Fruit fly (Drosophila melanogaster): ENCODE data around the gene CAH2.

dm6 chr3L:12149024-12149423 is 28.4 kb upstream of the CAH2 start, which contains the start of gene CG32099:
- TF ChIP-seq gem (tag; optimal IDR thresholded peaks at IDR 0.05) = no peak
- TF ChIP-seq Opbp (GFP tag; IDR thresholded peaks at IDR 0.05; ENCODE audit: partially characterized antibody) = no peak
- no peak for TF ChIP-seq Rfx (GFP tag; IDR thresholded peaks at IDR 0.05)
- no peak for TF ChIP-seq pnt (GFP tag; optimal IDR thresholded peaks at IDR 0.05)
- no peak for TF ChIP-seq Jarid2 (GFP tag; optimal IDR thresholded peaks at IDR 0.05)
- no peak for TF ChIP-seq CG16815 (GFP tag; optimal IDR thresholded peaks at IDR 0.05)
- no peak for TF ChIP-seq Dad (GFP tag; optimal IDR thresholded peaks at IDR 0.05)
- no peak for TF ChIP-seq CG10431 (GFP tag; optimal IDR thresholded peaks at IDR 0.05)
- no peak for TF ChIP-seq Optix (GFP tag; IDR thresholded peaks at IDR 0.05)
- TF ChIP-seq HLHmδ (GFP tag; optimal IDR thresholded peaks at IDR 0.05) = no peak
- no peak for TF ChIP-seq cato (GFP tag; optimal IDR thresholded peaks at IDR 0.05; ENCODE audit: borderline replicate concordance)
- TF ChIP-seq Mad (GFP tag; optimal IDR thresholded peaks at IDR 0.05) = no peak
- no peak for TF ChIP-seq sima (GFP tag; optimal IDR thresholded peaks at IDR 0.05)
